Fruit fly (Drosophila melanogaster) whole organism, prepupa: ENCODE data around the gene mRpL32.

Source experiments
- CG10631 ChIP-seq: fragments of 200-800 bp; sonication (Bioruptor generic); optimal IDR thresholded peaks from 2 replicates; lab custom pipeline; 2016; ENCODE audit warnings: missing biosample characterization, missing genetic modification characterization
- CG11294 ChIP-seq: fragments of 200-800 bp; sonication (Bioruptor generic); IDR thresholded peaks from 2 replicates; pipeline ENCODE4 v1.3.6; 2022; ENCODE audit warnings: missing biosample characterization, missing genetic modification characterization
- CG11762 ChIP-seq: fragments of 200-800 bp; sonication (Bioruptor generic); optimal IDR thresholded peaks from 3 replicates; lab custom pipeline; 2016; ENCODE audit warnings: missing biosample characterization, missing genetic modification characterization; ENCODE audit not compliant: insufficient read depth
- CG11902 ChIP-seq: fragments of 200-800 bp; sonication (Bioruptor generic); optimal IDR thresholded peaks from 3 replicates; lab custom pipeline; 2016; ENCODE audit warnings: missing biosample characterization, missing genetic modification characterization
- CG15336 ChIP-seq: fragments of 200-800 bp; sonication (Bioruptor generic); IDR thresholded peaks from 2 replicates; pipeline ENCODE4 v1.3.6; 2022; ENCODE audit warnings: missing biosample characterization, missing genetic modification characterization
- CG3032 ChIP-seq: fragments of 200-800 bp; optimal IDR thresholded peaks from 2 replicates; lab custom pipeline; 2019; ENCODE audit warnings: missing biosample characterization, mild to moderate bottlenecking, missing genetic modification characterization, moderate library complexity
- CG31627 ChIP-seq: fragments of 200-800 bp; sonication (Bioruptor generic); optimal IDR thresholded peaks from 3 replicates; lab custom pipeline; 2016; ENCODE audit warnings: missing biosample characterization, missing genetic modification characterization
- CG3919 ChIP-seq: fragments of 200-800 bp; sonication (Bioruptor generic); optimal IDR thresholded peaks from 3 replicates; lab custom pipeline; 2016; ENCODE audit warnings: missing biosample characterization, missing genetic modification characterization
- CG4318 ChIP-seq: fragments of 200-800 bp; sonication (Bioruptor generic); optimal IDR thresholded peaks from 3 replicates; lab custom pipeline; 2017; ENCODE audit warnings: missing biosample characterization, mild to moderate bottlenecking, missing genetic modification characterization
- CG6163 ChIP-seq: fragments of 200-800 bp; sonication (Bioruptor generic); IDR thresholded peaks from 3 replicates; pipeline ENCODE4 v1.3.6; 2022; ENCODE audit warnings: missing biosample characterization, missing genetic modification characterization
- CG6276 ChIP-seq: fragments of 200-800 bp; sonication (Bioruptor generic); optimal IDR thresholded peaks from 2 replicates; lab custom pipeline; 2017; ENCODE audit warnings: missing biosample characterization, mild to moderate bottlenecking, missing genetic modification characterization
- CG6792 ChIP-seq: fragments of 200-800 bp; sonication (Bioruptor generic); optimal IDR thresholded peaks from 3 replicates; lab custom pipeline; 2016; ENCODE audit warnings: missing biosample characterization, missing genetic modification characterization
- CG6808 ChIP-seq: fragments of 200-800 bp; sonication (Bioruptor generic); optimal IDR thresholded peaks from 3 replicates; lab custom pipeline; 2017; ENCODE audit warnings: missing biosample characterization, missing genetic modification characterization, mild to moderate bottlenecking, moderate library complexity, missing genetic modification reagents
- CG6854 ChIP-seq: fragments of 200-800 bp; sonication (Bioruptor generic); optimal IDR thresholded peaks from 2 replicates; lab custom pipeline; 2017; ENCODE audit warnings: missing biosample characterization, mild to moderate bottlenecking, missing genetic modification characterization
- CG7368 ChIP-seq: fragments of 200-800 bp; sonication (Bioruptor generic); optimal IDR thresholded peaks from 3 replicates; lab custom pipeline; 2016; ENCODE audit warnings: missing biosample characterization, missing genetic modification characterization
- CG8119 ChIP-seq: fragments of 200-800 bp; sonication (Bioruptor generic); IDR thresholded peaks from 3 replicates; pipeline ENCODE4 v1.3.6; 2022; ENCODE audit warnings: missing biosample characterization, missing genetic modification characterization
- CG9139 ChIP-seq: fragments of 200-800 bp; sonication (Bioruptor generic); optimal IDR thresholded peaks from 3 replicates; lab custom pipeline; 2017; ENCODE audit warnings: missing biosample characterization, mild to moderate bottlenecking, missing genetic modification characterization
- Eip78C ChIP-seq: fragments of 200-800 bp; sonication (Bioruptor generic); peaks from one replicate; lab custom pipeline; 2016; ENCODE audit warnings: missing biosample characterization, missing genetic modification characterization
- Ets21C ChIP-seq: fragments of 200-800 bp; sonication (Bioruptor generic); optimal IDR thresholded peaks from 3 replicates; lab custom pipeline; 2016; ENCODE audit warnings: missing biosample characterization, missing genetic modification characterization
- Ets96B ChIP-seq: fragments of 200-800 bp; optimal IDR thresholded peaks from 2 replicates; lab custom pipeline; 2019; ENCODE audit warnings: missing biosample characterization, mild to moderate bottlenecking, missing genetic modification characterization, moderate library complexity
- Gug ChIP-seq: fragments of 200-800 bp; sonication (Bioruptor generic); IDR thresholded peaks from 2 replicates; pipeline ENCODE4 v1.3.6; 2022; ENCODE audit warnings: missing biosample characterization, missing genetic modification characterization
- Hr38 ChIP-seq: sonication (Bioruptor generic); optimal IDR thresholded peaks from 2 replicates; lab custom pipeline; 2016; ENCODE audit warnings: missing biosample characterization, missing genetic modification characterization
- Hr39 ChIP-seq: fragments of 200-800 bp; sonication (Bioruptor generic); optimal IDR thresholded peaks from 2 replicates; lab custom pipeline; 2016; ENCODE audit warnings: missing biosample characterization, missing genetic modification characterization
- Hr4 ChIP-seq: fragments of 200-800 bp; sonication (Bioruptor generic); optimal IDR thresholded peaks from 3 replicates; lab custom pipeline; 2016; ENCODE audit warnings: missing biosample characterization, missing genetic modification characterization
- Lpt ChIP-seq: fragments of 200-800 bp; sonication (Bioruptor generic); optimal IDR thresholded peaks from 3 replicates; lab custom pipeline; 2016; ENCODE audit warnings: missing biosample characterization, missing genetic modification characterization
- OdsH ChIP-seq: fragments of 200-800 bp; sonication (Bioruptor generic); optimal IDR thresholded peaks from 3 replicates; lab custom pipeline; 2016; ENCODE audit warnings: missing biosample characterization, missing genetic modification characterization
- Sox102F ChIP-seq: fragments of 200-800 bp; sonication (Bioruptor generic); optimal IDR thresholded peaks from 2 replicates; lab custom pipeline; 2016; ENCODE audit warnings: missing biosample characterization, mild to moderate bottlenecking, missing genetic modification characterization
- Sox15 ChIP-seq: fragments of 200-800 bp; sonication (Bioruptor generic); optimal IDR thresholded peaks from 3 replicates; lab custom pipeline; 2016; ENCODE audit warnings: missing biosample characterization, missing genetic modification characterization
- cyc ChIP-seq: fragments of 200-800 bp; sonication (Bioruptor generic); optimal IDR thresholded peaks from 3 replicates; lab custom pipeline; 2016; ENCODE audit warnings: missing biosample characterization, missing genetic modification characterization
- eg ChIP-seq: fragments of 200-800 bp; sonication (Bioruptor generic); IDR thresholded peaks from 3 replicates; pipeline ENCODE4 v1.3.6; 2022; ENCODE audit warnings: missing biosample characterization, missing genetic modification characterization
- esn ChIP-seq: fragments of 200-800 bp; sonication (Bioruptor generic); optimal IDR thresholded peaks from 2 replicates; lab custom pipeline; 2016; ENCODE audit warnings: missing biosample characterization, mild to moderate bottlenecking, missing genetic modification characterization, moderate library complexity
- fd59A ChIP-seq: fragments of 200-800 bp; sonication (Bioruptor generic); optimal IDR thresholded peaks from 2 replicates; lab custom pipeline; 2017; ENCODE audit warnings: missing biosample characterization, mild to moderate bottlenecking, missing genetic modification characterization, missing genetic modification reagents
- fd85E ChIP-seq: fragments of 200-800 bp; sonication (Bioruptor generic); optimal IDR thresholded peaks from 3 replicates; lab custom pipeline; 2016; ENCODE audit warnings: missing biosample characterization, missing genetic modification characterization
- lz ChIP-seq: fragments of 200-800 bp; sonication (Bioruptor generic); optimal IDR thresholded peaks from 3 replicates; lab custom pipeline; 2016; ENCODE audit warnings: missing biosample characterization, missing genetic modification characterization
- pdm3 ChIP-seq: fragments of 200-800 bp; sonication (Bioruptor generic); optimal IDR thresholded peaks from 3 replicates; lab custom pipeline; 2016; ENCODE audit warnings: missing biosample characterization, missing genetic modification characterization
- ss ChIP-seq, 2 experiments: fragments of 200-800 bp; sonication (Bioruptor generic); optimal IDR thresholded peaks; 2 replicates in 1 of 2; 3 replicates in 1 of 2; lab custom pipeline; 2017 to 2018; ENCODE audit warnings: mild to moderate bottlenecking in 2 of 2, missing biosample characterization in 2 of 2, missing genetic modification characterization in 2 of 2, moderate library complexity in 1 of 2
- svp ChIP-seq: fragments of 200-800 bp; sonication (Bioruptor generic); peaks from one replicate; lab custom pipeline; 2016; ENCODE audit warnings: missing biosample characterization, missing genetic modification characterization
- topi ChIP-seq: fragments of 200-800 bp; sonication (Bioruptor generic); optimal IDR thresholded peaks from 3 replicates; lab custom pipeline; 2016; ENCODE audit warnings: missing biosample characterization, missing genetic modification characterization
- vri ChIP-seq: fragments of 200-800 bp; sonication (Bioruptor generic); optimal IDR thresholded peaks from 3 replicates; lab custom pipeline; 2016; ENCODE audit warnings: missing biosample characterization, mild to moderate bottlenecking, missing genetic modification characterization

Gene mRpL32

dm6 chr3R:31252093-31252962, at the start of gene mRpL32, which contains the start of gene qless:
Gene mRpL32, plus strand, starts transcription at chr3R:31252872.
Gene qless, minus strand, starts transcription at chr3R:31252608.
- TF ChIP-seq eg, result peak; percentile 85
- no peak for TF ChIP-seq CG11762
- TF ChIP-seq CG9139 (GFP tag; lab: Kevin White, UChicago), result no peak
- TF ChIP-seq topi (GFP tag; lab: Kevin White, UChicago), result peak; percentile 59
- TF ChIP-seq CG6163 (GFP tag; lab: Robert Waterston, UW), result peak; percentile 43; the same call in 2 of the 3 replicates
- TF ChIP-seq CG6276, result no peak
- TF ChIP-seq CG3032, result peak; percentile 74
- peak; percentile 26 for TF ChIP-seq Hr4
- peak; percentile 65 for TF ChIP-seq lz (GFP tag; lab: Kevin White, UChicago)
- TF ChIP-seq fd85E (GFP tag; lab: Kevin White, UChicago), result no peak
- TF ChIP-seq esn (GFP tag; lab: Kevin White, UChicago), result peak; percentile 54
- peak; percentile 12; the same call in 1 of the 2 replicates for TF ChIP-seq CG15336 (GFP tag; lab: Robert Waterston, UW)
- peak; percentile 47 for TF ChIP-seq CG31627 (GFP tag; lab: Kevin White, UChicago)
- peak; percentile 36 for TF ChIP-seq Ets21C (GFP tag; lab: Kevin White, UChicago)
- TF ChIP-seq OdsH, result peak; percentile 33
- peak; percentile 21 for TF ChIP-seq CG11902 (GFP tag; lab: Kevin White, UChicago)
- peak; percentile 81 for TF ChIP-seq vri (GFP tag; lab: Kevin White, UChicago)
- no peak for TF ChIP-seq CG6792 (GFP tag; lab: Kevin White, UChicago)
- peak; percentile 61 for TF ChIP-seq CG10631
- TF ChIP-seq CG6854 (GFP tag; lab: Kevin White, UChicago), result no peak
- TF ChIP-seq Lpt, result peak; percentile 51
- no peak for TF ChIP-seq svp
- TF ChIP-seq Ets96B (tag; lab: Kevin White, UChicago), result peak; percentile 20
- TF ChIP-seq cyc, result peak; percentile 78
- peak; percentile 80 for TF ChIP-seq Eip78C (GFP tag; lab: Kevin White, UChicago)
- TF ChIP-seq CG4318 (GFP tag; lab: Kevin White, UChicago), result no peak
- TF ChIP-seq ss (GFP tag; optimal IDR thresholded peaks at IDR 0.05; lab: Kevin White, UChicago), result no peak
- TF ChIP-seq Hr39 (GFP tag; lab: Kevin White, UChicago), result peak; percentile 54
- TF ChIP-seq Gug (GFP tag; lab: Robert Waterston, UW), result peak; percentile 45; the same call in 1 of the 2 replicates
- peak; percentile 31; the same call in 1 of the 2 replicates for TF ChIP-seq CG11294

dm6 chr3R:31210630-31211029, 42.0 kb upstream of the mRpL32 start, which contains the start of gene chp:
Gene chp, minus strand, starts transcription at chr3R:31210730.
- TF ChIP-seq Lpt (no peak), pdm3 (GFP tag; lab: Kevin White, UChicago) (no peak), fd59A (GFP tag; lab: Kevin White, UChicago) (no peak), Sox15 (GFP tag; lab: Kevin White, UChicago) (no peak), Eip78C (GFP tag; lab: Kevin White, UChicago) (no peak), Hr38 (no peak), CG6808 (GFP tag; lab: Kevin White, UChicago) (no peak), eg (no peak), CG8119 (no peak), CG9139 (GFP tag; lab: Kevin White, UChicago) (no peak), CG6163 (GFP tag; lab: Robert Waterston, UW) (no peak), CG11762 (no peak), CG7368 (GFP tag; lab: Kevin White, UChicago) (no peak), CG11294 (no peak), Sox102F (GFP tag; lab: Kevin White, UChicago) (no peak), Hr4 (no peak), CG3919 (no peak)
